Fruit fly (Drosophila melanogaster) whole organism, pupa: Measurements from ENCODE around the gene CG5439.

ENCODE experiments used
- CG10348 ChIP-seq: fragments of 200-800 bp; sonication (Bioruptor generic); IDR thresholded peaks from 2 replicates; pipeline ENCODE4 v1.3.6; 2022; ENCODE audit warnings: missing biosample characterization, missing genetic modification characterization
- CG12605 ChIP-seq: fragments of 200-800 bp; sonication (Bioruptor generic); IDR thresholded peaks from 2 replicates; pipeline ENCODE4 v1.3.6; 2022; ENCODE audit warnings: missing biosample characterization, missing genetic modification characterization
- CG13204 ChIP-seq: fragments of 200-800 bp; sonication (Bioruptor generic); optimal IDR thresholded peaks from 2 replicates; lab custom pipeline; 2018; ENCODE audit warnings: missing biosample characterization, mild to moderate bottlenecking, missing genetic modification characterization, moderate library complexity
- CG14655 ChIP-seq: fragments of 200-800 bp; sonication (Bioruptor generic); optimal IDR thresholded peaks from 3 replicates; lab custom pipeline; 2017; ENCODE audit warnings: mild to moderate bottlenecking, missing biosample characterization, missing genetic modification reagents, missing genetic modification characterization
- CG15710 ChIP-seq: fragments of 200-800 bp; sonication (Bioruptor generic); optimal IDR thresholded peaks from 2 replicates; lab custom pipeline; 2018; ENCODE audit warnings: missing biosample characterization, mild to moderate bottlenecking, missing genetic modification characterization, moderate library complexity
- CG17806 ChIP-seq: fragments of 200-800 bp; sonication (Bioruptor generic); optimal IDR thresholded peaks from 2 replicates; lab custom pipeline; 2018; ENCODE audit warnings: missing biosample characterization, mild to moderate bottlenecking, missing genetic modification characterization, moderate library complexity
- CG32121 ChIP-seq: fragments of 200-800 bp; sonication (Bioruptor generic); IDR thresholded peaks from 2 replicates; pipeline ENCODE4 v1.3.6; 2022; ENCODE audit warnings: missing biosample characterization, missing genetic modification characterization
- CG34367 ChIP-seq: fragments of 200-800 bp; sonication (Bioruptor generic); optimal IDR thresholded peaks from 2 replicates; lab custom pipeline; 2018; ENCODE audit warnings: missing biosample characterization, mild to moderate bottlenecking, missing genetic modification characterization
- CG4496 ChIP-seq: fragments of 200-800 bp; sonication (Bioruptor generic); IDR thresholded peaks from 3 replicates; pipeline ENCODE4 v1.3.6; 2022; ENCODE audit warnings: missing biosample characterization, missing genetic modification characterization
- CG8159 ChIP-seq: fragments of 200-800 bp; sonication (Bioruptor generic); optimal IDR thresholded peaks from 3 replicates; lab custom pipeline; 2018; ENCODE audit warnings: missing biosample characterization, mild to moderate bottlenecking, missing genetic modification characterization, moderate library complexity
- CG8301 ChIP-seq: fragments of 200-800 bp; sonication (Bioruptor generic); optimal IDR thresholded peaks from 2 replicates; lab custom pipeline; 2018; ENCODE audit warnings: missing biosample characterization, mild to moderate bottlenecking, missing genetic modification characterization
- CG9948 ChIP-seq: fragments of 200-800 bp; sonication (Bioruptor generic); optimal IDR thresholded peaks from 2 replicates; lab custom pipeline; 2018; ENCODE audit warnings: missing biosample characterization, mild to moderate bottlenecking, missing genetic modification characterization, moderate library complexity
- D1 ChIP-seq: fragments of 200-800 bp; sonication (Bioruptor generic); optimal IDR thresholded peaks from 2 replicates; lab custom pipeline; 2018; ENCODE audit warnings: missing biosample characterization, mild to moderate bottlenecking, missing genetic modification characterization, moderate library complexity
- EcR ChIP-seq: fragments of 200-800 bp; sonication (Bioruptor generic); optimal IDR thresholded peaks from 3 replicates; lab custom pipeline; 2019; ENCODE audit warnings: missing biosample characterization, missing genetic modification characterization, mild to moderate bottlenecking, moderate library complexity, missing genetic modification reagents
- Ets98B ChIP-seq: fragments of 200-800 bp; sonication (Bioruptor generic); IDR thresholded peaks from 2 replicates; pipeline ENCODE4 v1.3.6; 2022; ENCODE audit warnings: missing biosample characterization, missing genetic modification characterization
- Pif1A ChIP-seq: fragments of 200-800 bp; sonication (Bioruptor generic); optimal IDR thresholded peaks from 3 replicates; lab custom pipeline; 2016; ENCODE audit warnings: missing biosample characterization, missing genetic modification characterization
- Pif1B ChIP-seq: fragments of 200-800 bp; sonication (Bioruptor generic); optimal IDR thresholded peaks from 3 replicates; lab custom pipeline; 2016; ENCODE audit warnings: missing biosample characterization, missing genetic modification characterization
- Snoo ChIP-seq: fragments of 200-800 bp; sonication (Bioruptor generic); optimal IDR thresholded peaks from 3 replicates; lab custom pipeline; 2017; ENCODE audit warnings: missing biosample characterization, mild to moderate bottlenecking, missing genetic modification characterization, inconsistent platforms
- fd96Ca ChIP-seq: fragments of 200-800 bp; sonication (Bioruptor generic); IDR thresholded peaks from 3 replicates; pipeline ENCODE4 v1.3.6; 2022; ENCODE audit warnings: missing biosample characterization, missing genetic modification characterization
- gl ChIP-seq: fragments of 200-800 bp; sonication (Bioruptor generic); optimal IDR thresholded peaks from 2 replicates; lab custom pipeline; 2018; ENCODE audit warnings: missing biosample characterization, mild to moderate bottlenecking, missing genetic modification characterization
- rn ChIP-seq: fragments of 200-800 bp; sonication (Bioruptor generic); IDR thresholded peaks from 2 replicates; pipeline ENCODE4 v1.3.6; 2022; ENCODE audit warnings: missing biosample characterization, missing genetic modification characterization

The CG5439 gene

dm6 chr2L:13143522-13143921 lies 33.4 kb upstream of the CG5439 start, which contains the start of gene CG16978:
Gene CG16978 (minus strand): TSS chr2L:13143622.
- TF ChIP-seq CG8301 (tag; lab: Kevin White, UChicago) (no peak), D1 (no peak), CG9948 (tag; lab: Kevin White, UChicago) (no peak), CG13204 (GFP tag; lab: Kevin White, UChicago) (no peak), CG10348 (no peak), CG15710 (no peak), rn (no peak), Snoo (tag; lab: Kevin White, UChicago) (no peak), CG32121 (GFP tag; lab: Robert Waterston, UW) (no peak), Pif1A (GFP tag; lab: Kevin White, UChicago) (no peak), Pif1B (GFP tag; lab: Kevin White, UChicago) (no peak), CG12605 (GFP tag; lab: Robert Waterston, UW) (no peak), CG14655 (GFP tag; lab: Kevin White, UChicago) (no peak), CG34367 (no peak), CG8159 (tag; lab: Kevin White, UChicago) (no peak), CG4496 (GFP tag; lab: Robert Waterston, UW) (no peak), CG17806 (tag; lab: Kevin White, UChicago) (no peak), gl (tag; lab: Kevin White, UChicago) (no peak), fd96Ca (no peak)

dm6 chr2L:13145035-13145683 lies 31.8 kb upstream of the CG5439 start:
- TF ChIP-seq Pif1A (GFP tag; lab: Kevin White, UChicago) (no peak), CG32121 (GFP tag; lab: Robert Waterston, UW) (peak; percentile 73), CG10348 (no peak), rn (peak; percentile 50; the same call in 1 of the 2 replicates), CG13204 (GFP tag; lab: Kevin White, UChicago) (no peak), Ets98B (0 out of 2 replicates have a peak, but pooled peaks have one; percentile 34), CG4496 (GFP tag; lab: Robert Waterston, UW) (peak; percentile 66; the same call in 2 of the 3 replicates), CG12605 (GFP tag; lab: Robert Waterston, UW) (no peak), D1 (no peak), Snoo (tag; lab: Kevin White, UChicago) (no peak), CG8159 (tag; lab: Kevin White, UChicago) (peak; percentile 24), CG14655 (GFP tag; lab: Kevin White, UChicago) (peak; percentile 30), CG15710 (no peak), gl (tag; lab: Kevin White, UChicago) (no peak), fd96Ca (0 out of 3 replicates have a peak, but pooled peaks have one; percentile 23), CG8301 (tag; lab: Kevin White, UChicago) (peak; percentile 18), CG9948 (tag; lab: Kevin White, UChicago) (no peak), CG34367 (no peak), EcR (GFP tag; lab: Kevin White, UChicago) (no peak), CG17806 (tag; lab: Kevin White, UChicago) (peak; percentile 1), Pif1B (GFP tag; lab: Kevin White, UChicago) (peak; percentile 8)

- TF ChIP-seq CG8159 (tag; lab: Kevin White, UChicago), result peak; percentile 89
- TF ChIP-seq EcR (GFP tag; lab: Kevin White, UChicago), result no peak
- no peak for TF ChIP-seq Ets98B
- TF ChIP-seq CG4496 (GFP tag; lab: Robert Waterston, UW), result no peak
- TF ChIP-seq Pif1B (GFP tag; lab: Kevin White, UChicago), result no peak
- no peak for TF ChIP-seq CG12605 (GFP tag; lab: Robert Waterston, UW)
- TF ChIP-seq CG8301 (tag; lab: Kevin White, UChicago), result peak; percentile 37
- TF ChIP-seq fd96Ca, result no peak
- TF ChIP-seq Pif1A (GFP tag; lab: Kevin White, UChicago), result no peak
- no peak for TF ChIP-seq CG10348
- peak; percentile 86 for TF ChIP-seq CG9948 (tag; lab: Kevin White, UChicago)
- peak; percentile 24 for TF ChIP-seq gl (tag; lab: Kevin White, UChicago)
- peak; percentile 43 for TF ChIP-seq Snoo (tag; lab: Kevin White, UChicago)
- TF ChIP-seq CG14655 (GFP tag; lab: Kevin White, UChicago), result peak; percentile 75
- TF ChIP-seq CG15710, result peak; percentile 83
- TF ChIP-seq CG34367, result peak; percentile 68
- peak; percentile 81 for TF ChIP-seq CG17806 (tag; lab: Kevin White, UChicago)
- peak; percentile 41 for TF ChIP-seq CG13204 (GFP tag; lab: Kevin White, UChicago)
- TF ChIP-seq D1, result peak; percentile 56
- 0 out of 2 replicates have a peak, but pooled peaks have one; percentile 25 for TF ChIP-seq CG32121 (GFP tag; lab: Robert Waterston, UW)
- TF ChIP-seq rn, result no peak
Observed at dm6 chr2L:13146254-13146653, 30.7 kb upstream of the CG5439 start.

- TF ChIP-seq Ets98B (no peak), EcR (GFP tag; lab: Kevin White, UChicago) (peak; percentile 45)
Observed at dm6 chr2L:13154313-13154712, 22.6 kb upstream of the CG5439 start.

- TF ChIP-seq Pif1A (GFP tag; lab: Kevin White, UChicago) (peak; percentile 53), CG9948 (tag; lab: Kevin White, UChicago) (peak; percentile 50), Ets98B (no peak), CG32121 (GFP tag; lab: Robert Waterston, UW) (no peak), CG17806 (tag; lab: Kevin White, UChicago) (peak; percentile 18), CG14655 (GFP tag; lab: Kevin White, UChicago) (peak; percentile 7), CG8159 (tag; lab: Kevin White, UChicago) (peak; percentile 17), CG13204 (GFP tag; lab: Kevin White, UChicago) (no peak), EcR (GFP tag; lab: Kevin White, UChicago) (no peak)
Observed at dm6 chr2L:13156349-13156748, 20.6 kb upstream of the CG5439 start.
